Worm (Caenorhabditis elegans): Measurements from ENCODE around the gene ZK822.1.

DNA sequence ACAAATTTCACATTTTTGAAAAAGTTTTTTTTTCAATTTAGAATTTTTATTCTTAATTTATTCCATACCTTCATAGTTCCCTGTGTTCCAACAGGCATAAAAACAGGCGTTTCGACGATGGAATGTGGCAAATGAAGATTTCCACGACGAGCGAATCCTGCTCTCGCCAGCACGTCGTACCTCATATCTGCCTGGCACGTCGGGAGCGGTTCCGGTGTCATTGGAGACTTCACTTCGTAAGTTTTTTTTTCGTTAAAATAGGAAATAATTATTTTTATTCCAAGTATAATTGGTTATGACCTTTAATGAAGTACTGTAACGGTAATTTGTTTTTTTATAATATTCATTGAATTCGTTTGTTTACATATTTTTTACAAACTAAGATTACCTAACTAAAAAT lies 37.6 kb upstream of the ZK822.1 start, which contains the start of gene tgt-1:
- TF ChIP-seq ama-1 (optimal IDR thresholded peaks at IDR 0.05), result no peak
- no peak for TF ChIP-seq aly-1 (tag; optimal IDR thresholded peaks at IDR 0.05)
- no peak for TF ChIP-seq pes-1 (GFP tag; IDR thresholded peaks at IDR 0.05)
- no peak for TF ChIP-seq B0310.2 (tag; optimal IDR thresholded peaks at IDR 0.05)
- no peak for TF ChIP-seq tra-4 (tag; optimal IDR thresholded peaks at IDR 0.05)
- no peak for TF ChIP-seq tbx-37 (GFP tag; conservative IDR thresholded peaks at IDR 0.05)
- no peak for TF ChIP-seq hnd-1 (tag; optimal IDR thresholded peaks at IDR 0.05)
- TF ChIP-seq ceh-36 (tag; optimal IDR thresholded peaks at IDR 0.05), result no peak
- TF ChIP-seq tbx-11 (GFP tag; IDR thresholded peaks at IDR 0.05), result no peak
- no peak for TF ChIP-seq hmg-4 (GFP tag; optimal IDR thresholded peaks at IDR 0.05)
- no peak for TF ChIP-seq hmbx-1 (tag; optimal IDR thresholded peaks at IDR 0.05)

Data from whole organism, early embryonic.